Worm (Caenorhabditis elegans): ENCODE results near the gene srab-7.

DNA sequence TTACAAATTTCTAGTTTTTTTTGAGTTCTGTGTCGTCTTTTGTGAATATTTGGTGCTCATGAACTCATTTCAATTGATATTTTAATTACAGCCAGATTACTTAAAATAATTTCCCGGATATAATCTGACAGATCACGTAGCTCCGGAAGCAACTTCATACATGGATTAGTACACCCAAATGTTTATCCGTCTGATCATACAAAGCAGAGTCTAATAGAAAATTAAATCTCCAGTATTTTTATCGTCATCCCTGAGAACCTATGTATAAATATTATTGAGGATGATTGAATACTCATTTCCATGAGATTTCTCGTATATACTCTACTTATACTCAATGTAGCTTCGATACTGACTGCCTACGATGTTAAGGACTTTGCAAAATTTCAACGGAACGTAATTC, 30.1 kb downstream of the srab-7 start, which contains the start of gene Y73C8C.12:
- TF ChIP-seq dsc-1 (tag; optimal IDR thresholded peaks at IDR 0.05) (no peak), fos-1 (tag; optimal IDR thresholded peaks at IDR 0.05) (no peak), hpl-2 (GFP tag; optimal IDR thresholded peaks at IDR 0.05) (no peak), ces-1 (GFP tag; optimal IDR thresholded peaks at IDR 0.05) (no peak), ztf-11 (tag; optimal IDR thresholded peaks at IDR 0.05) (no peak), lsy-2 (tag; optimal IDR thresholded peaks at IDR 0.05) (no peak)
